Fruit fly (Drosophila melanogaster) whole organism, embryonic: Measurements from ENCODE around the gene Atg5.

Experiments
- Aef1 ChIP-seq: fragments of 200-800 bp; sonication (Bioruptor generic); IDR thresholded peaks from 3 replicates; pipeline ENCODE4 v1.3.6; 2022; ENCODE audit warnings: missing biosample characterization, missing genetic modification characterization
- CG10147 ChIP-seq: fragments of 200-800 bp; sonication (Bioruptor generic); optimal IDR thresholded peaks from 2 replicates; lab custom pipeline; 2019; ENCODE audit warnings: missing biosample characterization, mild to moderate bottlenecking, missing genetic modification characterization, moderate library complexity
- CG10209 ChIP-seq: fragments of 200-800 bp; sonication (Bioruptor generic); optimal IDR thresholded peaks from 3 replicates; lab custom pipeline; 2017; ENCODE audit warnings: missing biosample characterization, mild to moderate bottlenecking, missing genetic modification characterization, missing genetic modification reagents
- CG1529 ChIP-seq: fragments of 200-800 bp; sonication (Bioruptor generic); optimal IDR thresholded peaks from 3 replicates; lab custom pipeline; 2018; ENCODE audit warnings: missing biosample characterization, missing genetic modification characterization
- CG15479 ChIP-seq: fragments of 200-800 bp; sonication (Bioruptor generic); optimal IDR thresholded peaks from 3 replicates; lab custom pipeline; 2019; ENCODE audit warnings: missing biosample characterization, mild to moderate bottlenecking, missing genetic modification characterization, moderate library complexity
- CG17361 ChIP-seq: fragments of 200-800 bp; sonication (Bioruptor generic); IDR thresholded peaks from 3 replicates; pipeline ENCODE4 v1.3.6; 2022; ENCODE audit warnings: missing biosample characterization, missing genetic modification characterization
- CG1832 ChIP-seq: fragments of 200-800 bp; sonication (Bioruptor generic); optimal IDR thresholded peaks from 2 replicates; lab custom pipeline; 2017; ENCODE audit warnings: missing biosample characterization, mild to moderate bottlenecking, missing genetic modification characterization, inconsistent platforms
- CG3281 ChIP-seq: fragments of 200-800 bp; sonication (Bioruptor generic); optimal IDR thresholded peaks from 3 replicates; lab custom pipeline; 2017; ENCODE audit warnings: missing biosample characterization, mild to moderate bottlenecking, missing genetic modification characterization
- CG3838 ChIP-seq: fragments of 200-800 bp; sonication (Bioruptor generic); optimal IDR thresholded peaks from 3 replicates; lab custom pipeline; 2016; ENCODE audit warnings: missing biosample characterization, missing genetic modification characterization
- CG3995 ChIP-seq: fragments of 200-800 bp; sonication (Bioruptor generic); optimal IDR thresholded peaks from 3 replicates; lab custom pipeline; 2016; ENCODE audit warnings: missing biosample characterization, missing genetic modification characterization
- CG5245 ChIP-seq: fragments of 200-800 bp; sonication (Bioruptor generic); optimal IDR thresholded peaks from 3 replicates; lab custom pipeline; 2016; ENCODE audit warnings: missing biosample characterization, missing genetic modification characterization
- CG6791 ChIP-seq: fragments of 200-800 bp; sonication (Bioruptor generic); IDR thresholded peaks from 3 replicates; pipeline ENCODE4 v1.3.6; 2022; ENCODE audit warnings: missing biosample characterization, missing genetic modification characterization; ENCODE audit not compliant: partially characterized antibody
- CG8388 ChIP-seq: fragments of 200-800 bp; sonication (Bioruptor generic); optimal IDR thresholded peaks from 2 replicates; lab custom pipeline; 2019; ENCODE audit warnings: missing biosample characterization, mild to moderate bottlenecking, missing genetic modification characterization, moderate library complexity
- CG9727 ChIP-seq: fragments of 200-800 bp; sonication (Bioruptor generic); optimal IDR thresholded peaks from 3 replicates; lab custom pipeline; 2017; ENCODE audit warnings: missing biosample characterization, mild to moderate bottlenecking, missing genetic modification characterization
- D ChIP-seq, 2 experiments: fragments of 200-800 bp in 1 of 2; fragments of >200 bp in 1 of 2; sonication (Bioruptor generic) in 1 of 2; optimal IDR thresholded peaks; 2 replicates in 1 of 2; 3 replicates in 1 of 2; lab custom pipeline; 2017; ENCODE audit warnings: mild to moderate bottlenecking in 1 of 2, missing biosample characterization in 1 of 2, missing genetic modification characterization in 1 of 2, missing genetic modification reagents in 1 of 2
- Dll ChIP-seq: fragments of 200-800 bp; sonication (Bioruptor generic); IDR thresholded peaks from 4 replicates; pipeline ENCODE4 v1.3.6; 2022; ENCODE audit warnings: missing biosample characterization, missing genetic modification characterization; ENCODE audit not compliant: partially characterized antibody
- Drgx ChIP-seq: fragments of 200-800 bp; sonication (Bioruptor generic); IDR thresholded peaks from 2 replicates; pipeline ENCODE4 v1.3.6; 2022; ENCODE audit warnings: missing biosample characterization, missing genetic modification characterization
- ERR ChIP-seq: fragments of 200-800 bp; sonication (Bioruptor generic); optimal IDR thresholded peaks from 2 replicates; lab custom pipeline; 2016; ENCODE audit warnings: missing biosample characterization, missing genetic modification characterization
- Ets65A ChIP-seq: fragments of 200-800 bp; sonication (Bioruptor generic); peaks from one replicate; lab custom pipeline; 2016; ENCODE audit warnings: missing biosample characterization, missing genetic modification characterization
- Ets97D ChIP-seq: fragments of 200-800 bp; sonication (Bioruptor generic); optimal IDR thresholded peaks from 3 replicates; lab custom pipeline; 2016; ENCODE audit warnings: missing biosample characterization, missing genetic modification characterization
- H15 ChIP-seq: fragments of 200-800 bp; sonication (Bioruptor generic); IDR thresholded peaks from 3 replicates; pipeline ENCODE4 v1.3.6; 2022; ENCODE audit warnings: missing biosample characterization, missing genetic modification characterization
- Jarid2 ChIP-seq: fragments of 200-800 bp; sonication (Bioruptor generic); optimal IDR thresholded peaks from 3 replicates; lab custom pipeline; 2017; ENCODE audit warnings: mild to moderate bottlenecking, missing biosample characterization, missing genetic modification reagents, missing genetic modification characterization
- Med ChIP-seq: fragments of 200-800 bp; sonication (Bioruptor generic); peaks from one replicate; lab custom pipeline; 2016; ENCODE audit warnings: missing biosample characterization, missing genetic modification characterization, mild to moderate bottlenecking, inconsistent platforms, moderate library complexity
- Oaz ChIP-seq: fragments of 200-800 bp; sonication (Bioruptor generic); IDR thresholded peaks from 2 replicates; pipeline ENCODE4 v1.3.6; 2022; ENCODE audit warnings: missing biosample characterization, missing genetic modification characterization
- Optix ChIP-seq: fragments of 200-800 bp; sonication (Bioruptor generic); IDR thresholded peaks from 3 replicates; pipeline ENCODE4 v1.3.6; 2022; ENCODE audit warnings: missing biosample characterization, missing genetic modification characterization
- Scr ChIP-seq: fragments of 200-800 bp; sonication (Bioruptor generic); IDR thresholded peaks from 2 replicates; pipeline ENCODE4 v1.3.6; 2022; ENCODE audit warnings: missing biosample characterization, missing genetic modification characterization; ENCODE audit not compliant: partially characterized antibody
- Side ChIP-seq: fragments of 200-800 bp; sonication (Bioruptor generic); optimal IDR thresholded peaks from 2 replicates; lab custom pipeline; 2016; ENCODE audit warnings: missing biosample characterization, missing genetic modification characterization
- Trl ChIP-seq, 3 experiments: fragments of >200 bp in 2 of 3; fragments of 200-800 bp in 1 of 3; sonication (Bioruptor generic) in 1 of 3; optimal IDR thresholded peaks; 2 replicates in 1 of 3; 3 replicates in 2 of 3; lab custom pipeline; 2016 to 2017; ENCODE audit warnings: missing biosample characterization in 1 of 3, missing genetic modification characterization in 1 of 3
- cas ChIP-seq: fragments of 200-800 bp; sonication (Bioruptor generic); IDR thresholded peaks from 2 replicates; pipeline ENCODE4 v1.3.6; 2022; ENCODE audit warnings: missing biosample characterization, missing genetic modification characterization
- cg ChIP-seq: fragments of 200-800 bp; sonication (Bioruptor generic); optimal IDR thresholded peaks from 3 replicates; lab custom pipeline; 2019; ENCODE audit warnings: missing biosample characterization, mild to moderate bottlenecking, missing genetic modification characterization, moderate library complexity
- chn ChIP-seq: fragments of 200-800 bp; sonication (Bioruptor generic); optimal IDR thresholded peaks from 2 replicates; lab custom pipeline; 2016; ENCODE audit warnings: missing biosample characterization, missing genetic modification characterization
- dati ChIP-seq: fragments of 200-800 bp; sonication (Bioruptor generic); IDR thresholded peaks from 2 replicates; pipeline ENCODE4 v1.3.6; 2022; ENCODE audit warnings: missing biosample characterization, missing genetic modification characterization
- dysf ChIP-seq: fragments of 200-800 bp; sonication (Bioruptor generic); IDR thresholded peaks from 3 replicates; pipeline ENCODE4 v1.3.6; 2022; ENCODE audit warnings: missing biosample characterization, missing genetic modification characterization
- ftz-f1 ChIP-seq: fragments of 200-800 bp; sonication (Bioruptor generic); optimal IDR thresholded peaks from 2 replicates; lab custom pipeline; 2016; ENCODE audit warnings: missing biosample characterization, missing genetic modification characterization
- gro ChIP-seq: fragments of 200-800 bp; sonication (Bioruptor generic); optimal IDR thresholded peaks from 2 replicates; lab custom pipeline; 2016; ENCODE audit warnings: missing biosample characterization, missing genetic modification characterization
- lola ChIP-seq, 3 experiments: fragments of >200 bp in 2 of 3; fragments of 200-800 bp in 1 of 3; sonication (Bioruptor generic) in 1 of 3; optimal IDR thresholded peaks; 2 replicates each; lab custom pipeline; 2017 to 2019; ENCODE audit warnings: missing biosample characterization in 3 of 3, missing genetic modification characterization in 3 of 3, mild to moderate bottlenecking in 1 of 3, moderate library complexity in 1 of 3
- lov ChIP-seq, 2 experiments: fragments of 200-800 bp in 1 of 2; fragments of >200 bp in 1 of 2; sonication (Bioruptor generic) in 1 of 2; IDR thresholded peaks in 1 of 2; optimal IDR thresholded peaks in 1 of 2; 2 replicates in 1 of 2; 3 replicates in 1 of 2; pipeline versions ENCODE4 v1.3.6 to Lab custom; 2017 to 2022; ENCODE audit warnings: missing biosample characterization in 1 of 2, missing genetic modification characterization in 1 of 2
- pan ChIP-seq, 4 experiments: fragments of >200 bp in 3 of 4; fragments of 200-800 bp in 1 of 4; sonication (Bioruptor generic) in 1 of 4; optimal IDR thresholded peaks in 3 of 4; IDR thresholded peaks in 1 of 4; 2 replicates each; pipeline versions ENCODE4 v1.3.6 to Lab custom; 2017 to 2022; ENCODE audit warnings: missing biosample characterization in 2 of 4, missing genetic modification characterization in 2 of 4, mixed read lengths in 1 of 4
- pros ChIP-seq: fragments of 200-800 bp; sonication (Bioruptor generic); optimal IDR thresholded peaks from 3 replicates; lab custom pipeline; 2019; ENCODE audit warnings: missing biosample characterization, mild to moderate bottlenecking, missing genetic modification characterization, moderate library complexity
- rib ChIP-seq: fragments of 200-800 bp; sonication (Bioruptor generic); IDR thresholded peaks from 2 replicates; pipeline ENCODE4 v1.3.6; 2022; ENCODE audit warnings: missing biosample characterization, missing genetic modification characterization
- sd ChIP-seq: fragments of 200-800 bp; sonication (Bioruptor generic); optimal IDR thresholded peaks from 3 replicates; lab custom pipeline; 2018; ENCODE audit warnings: missing biosample characterization, mild to moderate bottlenecking, missing genetic modification characterization, moderate library complexity
- so ChIP-seq: fragments of 200-800 bp; sonication (Bioruptor generic); IDR thresholded peaks from 3 replicates; pipeline ENCODE4 v1.3.6; 2022; ENCODE audit warnings: missing biosample characterization, missing genetic modification characterization
- sqz ChIP-seq: fragments of 200-800 bp; sonication (Bioruptor generic); optimal IDR thresholded peaks from 3 replicates; lab custom pipeline; 2018; ENCODE audit warnings: missing biosample characterization, mild to moderate bottlenecking, missing genetic modification characterization
- sr ChIP-seq: fragments of 200-800 bp; sonication (Bioruptor generic); IDR thresholded peaks from 3 replicates; pipeline ENCODE4 v1.3.6; 2022; ENCODE audit warnings: missing biosample characterization, missing genetic modification characterization
- unc-4 ChIP-seq: fragments of 200-800 bp; sonication (Bioruptor generic); IDR thresholded peaks from 2 replicates; pipeline ENCODE4 v1.3.6; 2022; ENCODE audit warnings: missing biosample characterization, missing genetic modification characterization; ENCODE audit not compliant: partially characterized antibody
- zen2 ChIP-seq: fragments of 200-800 bp; sonication (Bioruptor generic); IDR thresholded peaks from 3 replicates; pipeline ENCODE4 v1.3.6; 2022; ENCODE audit warnings: missing biosample characterization, missing genetic modification characterization; ENCODE audit not compliant: partially characterized antibody

Atg5 gene

dm6 chrX:7308794-7309193 is 14.8 kb downstream of the Atg5 start:
- TF ChIP-seq CG3281 (GFP tag; lab: Kevin White, UChicago) (no peak), Ets65A (peak; percentile 73), so (no peak), Scr (GFP tag; lab: Robert Waterston, UW) (no peak), cas (GFP tag; lab: Robert Waterston, UW) (no peak), CG10209 (no peak), Oaz (no peak), sr (GFP tag; lab: Robert Waterston, UW) (peak; percentile 59; the same call in 2 of the 3 replicates), cg (GFP tag; lab: Kevin White, UChicago) (no peak), CG3838 (GFP tag; lab: Kevin White, UChicago) (no peak), CG8388 (no peak), CG3995 (GFP tag; lab: Kevin White, UChicago) (no peak), sqz (GFP tag; lab: Kevin White, UChicago) (no peak), dysf (GFP tag; lab: Robert Waterston, UW) (no peak), unc-4 (GFP tag; lab: Robert Waterston, UW) (no peak), CG9727 (GFP tag; lab: Kevin White, UChicago) (no peak), H15 (GFP tag; lab: Robert Waterston, UW) (no peak), Optix (GFP tag; lab: Robert Waterston, UW) (no peak), Med (GFP tag; lab: Kevin White, UChicago) (peak; percentile 64)

- TF ChIP-seq Trl (optimal IDR thresholded peaks at IDR 0.05; lab: Kevin White, UChicago), result peak; percentile 96
- peak; percentile 25 for TF ChIP-seq Trl (GFP tag; optimal IDR thresholded peaks at IDR 0.05; lab: Kevin White, UChicago)
- 0 out of 3 replicates have a peak, but pooled peaks have one; percentile 36 for TF ChIP-seq zen2 (GFP tag; lab: Robert Waterston, UW)
- peak; percentile 3 for TF ChIP-seq CG1529 (GFP tag; lab: Kevin White, UChicago)
- TF ChIP-seq Dll (GFP tag; lab: Robert Waterston, UW), result no peak
- no peak for TF ChIP-seq CG10147 (GFP tag; lab: Kevin White, UChicago)
- TF ChIP-seq Side (GFP tag; lab: Kevin White, UChicago), result peak; percentile 47
- TF ChIP-seq CG1832 (GFP tag; lab: Kevin White, UChicago), result peak; percentile 93
- TF ChIP-seq pan (optimal IDR thresholded peaks at IDR 0.05; lab: Kevin White, UChicago), result no peak
- peak in 1 of 2 experiments; percentile 37 for TF ChIP-seq pan (GFP tag; optimal IDR thresholded peaks at IDR 0.05 in 1 of 2, IDR thresholded peaks at IDR 0.05 in 1 of 2)
- TF ChIP-seq Aef1 (GFP tag; lab: Robert Waterston, UW), result peak; percentile 67
- TF ChIP-seq CG17361 (GFP tag; lab: Robert Waterston, UW), result no peak
- peak; percentile 37 for TF ChIP-seq ftz-f1 (GFP tag; lab: Kevin White, UChicago)
- peak; percentile 40 for TF ChIP-seq Drgx (GFP tag; lab: Robert Waterston, UW)
- peak; percentile 84 for TF ChIP-seq Jarid2 (GFP tag; lab: Kevin White, UChicago)
- peak; percentile 41 for TF ChIP-seq gro
- peak; percentile 40; the same call in 1 of the 3 replicates for TF ChIP-seq CG6791
- TF ChIP-seq lov (optimal IDR thresholded peaks at IDR 0.05; lab: Kevin White, UChicago), result no peak
- TF ChIP-seq lov (GFP tag; IDR thresholded peaks at IDR 0.05; lab: Robert Waterston, UW), result peak; percentile 44; the same call in 1 of the 3 replicates
- peak; percentile 37; the same call in 1 of the 2 replicates for TF ChIP-seq unc-4 (GFP tag; lab: Robert Waterston, UW)
- TF ChIP-seq CG5245 (GFP tag; lab: Kevin White, UChicago), result no peak
- peak; percentile 73 for TF ChIP-seq chn (GFP tag; lab: Kevin White, UChicago)
- peak; percentile 94 for TF ChIP-seq CG15479
- peak; percentile 70 for TF ChIP-seq pros (GFP tag; lab: Kevin White, UChicago)
- peak in 1 of 3 experiments; percentile 36 for TF ChIP-seq lola (GFP tag; optimal IDR thresholded peaks at IDR 0.05; lab: Kevin White, UChicago)
- TF ChIP-seq D (optimal IDR thresholded peaks at IDR 0.05; lab: Kevin White, UChicago), result peak; percentile 86
- no peak for TF ChIP-seq D (GFP tag; optimal IDR thresholded peaks at IDR 0.05; lab: Kevin White, UChicago)
- TF ChIP-seq Ets97D, result no peak
- TF ChIP-seq ERR (GFP tag; lab: Kevin White, UChicago), result peak; percentile 54
- peak; percentile 75 for TF ChIP-seq sd (tag; lab: Kevin White, UChicago)
- TF ChIP-seq rib (GFP tag; lab: Robert Waterston, UW), result 0 out of 2 replicates have a peak, but pooled peaks have one; percentile 67
- TF ChIP-seq dati (GFP tag; lab: Robert Waterston, UW), result no peak
These were observed 15.9 kb downstream of the Atg5 start, which contains the start of gene brk for dm6 chrX:7307478-7308200. TSS of gene brk (plus strand) at chrX:7307939.
